Worm (Caenorhabditis elegans): ENCODE measurements around the gene C02E7.8.

The C02E7.8 gene

DNA sequence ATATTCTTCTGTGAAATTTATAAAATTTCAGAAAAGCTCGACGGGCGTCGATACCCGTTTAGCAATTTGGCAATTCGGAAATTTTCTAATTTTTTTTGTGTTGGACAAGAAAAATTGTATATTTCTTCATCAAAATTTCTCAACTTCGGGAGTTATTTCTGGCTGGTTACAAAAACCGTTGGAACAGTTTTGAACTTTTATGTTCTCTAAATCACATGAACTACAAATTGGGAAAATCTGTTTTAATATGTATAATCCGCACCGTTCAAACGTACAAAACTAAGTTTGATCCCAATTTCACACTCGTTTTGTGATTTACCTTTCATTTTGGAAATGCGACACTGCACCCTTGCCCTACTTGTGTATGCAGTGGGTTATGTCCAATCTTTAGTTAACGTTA is 35.2 kb downstream of the C02E7.8 start, which contains the start of gene T19H12.3:
Gene T19H12.3, plus strand, starts transcription at position 301 of the 400 bp plus-strand sequence.
- no peak for TF ChIP-seq ztf-11 (tag; optimal IDR thresholded peaks at IDR 0.05)
- TF ChIP-seq fos-1 (tag; optimal IDR thresholded peaks at IDR 0.05): no peak
- no peak for TF ChIP-seq T26A8.4 (GFP tag; IDR thresholded peaks at IDR 0.05)
- no peak for TF ChIP-seq aly-2 (tag; optimal IDR thresholded peaks at IDR 0.05)
- TF ChIP-seq dmd-8 (GFP tag; IDR thresholded peaks at IDR 0.05): no peak
- TF ChIP-seq madf-5 (GFP tag; IDR thresholded peaks at IDR 0.05): no peak

DNA sequence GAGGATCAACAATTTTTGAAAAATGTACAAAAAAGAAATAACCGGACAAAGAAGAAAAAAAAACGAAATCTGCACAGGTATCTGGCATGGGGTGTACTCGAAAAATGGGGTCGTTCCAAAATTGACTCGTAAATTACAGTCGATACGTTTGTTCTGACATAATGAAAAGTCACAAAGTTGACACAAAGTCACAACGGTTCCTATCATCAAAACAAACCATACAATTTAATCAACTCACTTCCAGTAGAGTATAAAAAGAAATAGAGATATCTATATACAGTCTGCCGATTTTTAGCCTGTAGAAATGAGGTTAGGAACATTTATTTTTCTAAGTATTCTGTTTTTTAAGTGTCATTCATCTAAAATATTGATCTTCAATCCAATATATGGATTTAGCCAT is 36.1 kb downstream of the C02E7.8 start, which contains the start of gene T19H12.12:
Gene T19H12.12, plus strand, starts transcription at position 301 of the 400 bp plus-strand sequence.
- TF ChIP-seq egl-43 (GFP tag; IDR thresholded peaks at IDR 0.05) (no peak), ZK546.5 (tag; optimal IDR thresholded peaks at IDR 0.05) (no peak), skn-1 (tag; optimal IDR thresholded peaks at IDR 0.05) (no peak), mxl-3 (GFP tag; optimal IDR thresholded peaks at IDR 0.05) (no peak), F10B5.3 (tag; optimal IDR thresholded peaks at IDR 0.05) (no peak), nhr-48 (tag; optimal IDR thresholded peaks at IDR 0.05) (no peak), mep-1 (tag; optimal IDR thresholded peaks at IDR 0.05) (no peak), ztf-7 (tag; optimal IDR thresholded peaks at IDR 0.05) (no peak), ceh-20 (GFP tag; IDR thresholded peaks at IDR 0.05) (no peak), sdz-12 (GFP tag; optimal IDR thresholded peaks at IDR 0.05) (no peak), ceh-32 (tag; optimal IDR thresholded peaks at IDR 0.05; ENCODE audit: poor library complexity) (no peak), zag-1 (tag; optimal IDR thresholded peaks at IDR 0.05) (no peak), snpc-4 (tag; optimal IDR thresholded peaks at IDR 0.05) (no peak), zfp-2 (tag; optimal IDR thresholded peaks at IDR 0.05) (no peak), F44E2.7 (GFP tag; IDR thresholded peaks at IDR 0.05) (no peak)

DNA sequence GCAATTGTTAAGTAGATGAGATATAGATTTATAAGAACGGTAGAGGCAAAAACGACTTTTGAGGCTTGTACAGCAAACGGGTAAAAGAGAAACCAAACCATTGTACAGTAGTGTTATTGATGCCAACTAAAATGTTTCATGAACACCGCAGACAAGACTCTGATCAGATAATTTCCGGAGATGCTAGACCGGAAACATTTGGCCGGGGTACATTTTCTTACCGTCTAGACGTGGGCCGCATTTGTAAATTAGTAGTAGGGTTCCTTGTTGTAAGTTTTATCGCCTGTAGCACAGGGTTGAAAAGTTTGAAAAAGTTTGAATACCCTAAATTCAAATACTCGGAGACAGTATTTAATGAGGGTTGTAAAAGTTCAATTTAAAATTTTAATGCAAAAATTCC is 39.2 kb downstream of the C02E7.8 start, which contains the start of gene str-32:
Gene str-32, minus strand, starts transcription at position 101 of the 400 bp plus-strand sequence.
- no peak for TF ChIP-seq pqm-1 (tag; optimal IDR thresholded peaks at IDR 0.05)
- no peak for TF ChIP-seq mep-1 (tag; optimal IDR thresholded peaks at IDR 0.05)
- TF ChIP-seq gei-8 (GFP tag; optimal IDR thresholded peaks at IDR 0.05): no peak
- no peak for TF ChIP-seq daf-12 (tag; optimal IDR thresholded peaks at IDR 0.05)
- TF ChIP-seq zip-2 (tag; optimal IDR thresholded peaks at IDR 0.05): no peak
- TF ChIP-seq unc-62 (GFP tag; optimal IDR thresholded peaks at IDR 0.05 in 1 of 2): no peak
- no peak for TF ChIP-seq unc-62 (tag; optimal IDR thresholded peaks at IDR 0.05)
- TF ChIP-seq unc-130 (GFP tag; optimal IDR thresholded peaks at IDR 0.05): no peak

DNA sequence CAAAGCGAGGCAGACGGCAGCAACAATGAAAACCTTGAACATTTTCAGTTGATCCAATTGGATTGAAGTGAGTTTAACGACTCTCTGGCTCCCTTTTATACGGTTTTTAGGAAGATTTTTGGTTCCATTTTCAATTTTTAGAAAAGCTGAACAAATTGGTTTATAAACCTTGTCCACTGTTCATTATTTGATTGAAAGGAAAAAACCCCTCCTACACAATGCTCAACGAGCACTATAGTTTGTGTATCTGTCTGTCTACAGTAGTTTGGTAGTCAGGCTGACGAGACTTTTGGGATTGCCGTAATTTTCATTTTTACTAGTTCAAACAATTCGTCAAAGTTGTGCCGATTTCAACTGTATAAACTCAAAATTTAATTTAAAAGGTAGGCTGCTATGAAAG is 41.3 kb downstream of the C02E7.8 start, which contains the start of gene T19H12.15:
Gene T19H12.15, minus strand, starts transcription at position 101 of the 400 bp plus-strand sequence.
- TF ChIP-seq skn-1 (tag; optimal IDR thresholded peaks at IDR 0.05): no peak
- no peak for TF ChIP-seq ces-1 (GFP tag; optimal IDR thresholded peaks at IDR 0.05)
- TF ChIP-seq zag-1 (tag; optimal IDR thresholded peaks at IDR 0.05): no peak
- no peak for TF ChIP-seq dmd-8 (GFP tag; IDR thresholded peaks at IDR 0.05)
- TF ChIP-seq ZK546.5 (tag; optimal IDR thresholded peaks at IDR 0.05): no peak
- no peak for TF ChIP-seq nhr-102 (tag; optimal IDR thresholded peaks at IDR 0.05)
- no peak for TF ChIP-seq ceh-20 (GFP tag; IDR thresholded peaks at IDR 0.05)
- no peak for TF ChIP-seq ztf-7 (tag; optimal IDR thresholded peaks at IDR 0.05)
- no peak for TF ChIP-seq fkh-10 (GFP tag; optimal IDR thresholded peaks at IDR 0.05)

DNA sequence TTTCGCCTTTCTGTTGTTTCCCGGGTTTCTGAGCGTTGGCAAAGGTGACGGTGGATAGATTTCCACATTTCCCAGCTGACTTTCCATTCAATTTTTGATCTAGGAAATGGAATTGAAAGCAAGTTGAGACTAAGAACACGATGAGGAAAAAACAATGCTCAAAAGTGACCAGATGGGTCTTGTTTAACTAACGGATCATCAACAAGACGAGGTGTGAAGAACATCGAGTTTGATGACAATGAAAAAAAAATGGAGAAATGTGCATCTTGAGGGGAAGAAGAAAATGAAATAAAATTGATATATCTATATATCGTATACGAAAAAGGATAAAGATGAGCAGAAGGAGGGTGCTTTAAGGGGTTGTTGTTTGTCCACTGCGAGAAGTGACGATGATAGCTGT is 43.0 kb downstream of the C02E7.8 start, which contains the start of gene T19H12.6:
Gene T19H12.6, minus strand, starts transcription at position 101 of the 400 bp plus-strand sequence.
- TF ChIP-seq mdt-29 (GFP tag; IDR thresholded peaks at IDR 0.05): no peak
- TF ChIP-seq snpc-4 (tag; optimal IDR thresholded peaks at IDR 0.05): no peak
- TF ChIP-seq R02D3.7 (tag; optimal IDR thresholded peaks at IDR 0.05): no peak
- no peak for TF ChIP-seq sdz-12 (GFP tag; optimal IDR thresholded peaks at IDR 0.05)
- no peak for TF ChIP-seq ceh-82 (tag; optimal IDR thresholded peaks at IDR 0.05)
- TF ChIP-seq ZK546.5 (tag; optimal IDR thresholded peaks at IDR 0.05): no peak
- no peak for TF ChIP-seq ceh-32 (tag; optimal IDR thresholded peaks at IDR 0.05; ENCODE audit: poor library complexity)
- TF ChIP-seq F44E2.7 (GFP tag; IDR thresholded peaks at IDR 0.05): no peak

All from whole organism, L4 larva.